Fruit fly (Drosophila melanogaster): ENCODE results near the gene CG32264.

DNA sequence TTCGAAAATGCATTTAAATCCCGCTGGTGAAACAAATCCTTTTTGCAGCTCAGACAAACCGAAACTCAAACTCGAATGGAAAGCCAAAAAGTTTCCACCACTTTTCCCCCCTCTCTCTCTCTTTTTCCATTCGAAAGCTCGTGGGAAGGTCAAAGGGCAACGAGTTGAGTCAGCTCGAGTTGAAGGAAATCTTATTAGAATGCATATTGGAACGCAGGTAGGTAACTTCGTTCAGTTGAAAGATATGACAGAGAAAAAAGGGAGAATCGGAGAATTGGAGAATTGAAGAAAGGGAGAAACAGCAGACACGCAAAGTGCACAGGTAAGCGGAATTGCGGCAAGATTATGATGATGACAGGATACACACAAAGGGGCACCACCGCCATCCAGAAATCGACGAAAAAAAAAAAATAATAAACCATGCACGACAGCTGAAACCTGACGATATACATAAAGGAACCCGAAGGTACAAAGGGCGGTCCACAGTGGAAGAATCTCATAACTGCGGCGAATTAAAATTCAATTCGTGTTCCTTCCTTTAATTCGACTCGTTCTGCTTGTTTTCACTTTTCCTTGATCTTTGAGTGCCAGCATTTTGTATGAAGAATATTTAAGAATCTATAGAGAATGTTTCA, 23.6 kb downstream of the CG32264 start:
- TF ChIP-seq h (optimal IDR thresholded peaks at IDR 0.05) (no peak), insv (optimal IDR thresholded peaks at IDR 0.05) (no peak), psq (optimal IDR thresholded peaks at IDR 0.05) (no peak)

Measured in Kc167 (cell line).